Worm (Caenorhabditis elegans) whole organism, L1 larva: Measurements from ENCODE around the gene madf-4.
A peak's percentile ranks its signal among the peaks of the same experiment; 100 is the strongest.

ENCODE experiments used
- C04F5.9 ChIP-seq: sonication (generic microtip); optimal IDR thresholded peaks from 2 replicates; lab custom pipeline; 2016; ENCODE audit warnings: missing genetic modification characterization, missing compliant biosample characterization
- F16B12.6 ChIP-seq: fragments of 150-350 bp; optimal IDR thresholded peaks from 2 replicates; lab custom pipeline; 2014; ENCODE audit warnings: missing biosample characterization, missing genetic modification characterization
- ceh-63 ChIP-seq: fragments of 200-800 bp; sonication (Bioruptor generic); optimal IDR thresholded peaks from 2 replicates; lab custom pipeline; 2018; ENCODE audit warnings: mild to moderate bottlenecking, missing genetic modification characterization, missing compliant biosample characterization
- ceh-8 ChIP-seq: fragments of 200-800 bp; sonication (Bioruptor generic); optimal IDR thresholded peaks from 2 replicates; lab custom pipeline; 2018; ENCODE audit warnings: mild to moderate bottlenecking, missing genetic modification characterization, moderate library complexity, missing compliant biosample characterization
- ceh-82 ChIP-seq, 3 experiments: fragments of 150-350 bp in 1 of 3; sonication (generic microtip) in 2 of 3; optimal IDR thresholded peaks; 2 replicates each; lab custom pipeline; 2014 to 2017; ENCODE audit warnings: missing biosample characterization in 3 of 3, missing genetic modification characterization in 3 of 3
- ceh-88 ChIP-seq: fragments of 200-800 bp; sonication (Bioruptor generic); IDR thresholded peaks from 2 replicates; pipeline ENCODE4 v1.3.6; 2022; ENCODE audit warnings: missing genetic modification characterization, missing compliant biosample characterization
- dsc-1 ChIP-seq: sonication (generic microtip); optimal IDR thresholded peaks from 2 replicates; lab custom pipeline; 2016; ENCODE audit warnings: mild to moderate bottlenecking, missing genetic modification characterization, missing compliant biosample characterization
- efl-1 ChIP-seq, 4 experiments: fragments of 150-350 bp; optimal IDR thresholded peaks in 3 of 4; peaks in 1 of 4; 1 replicate in 1 of 4; 2 replicates in 3 of 4; lab custom pipeline; 2014; ENCODE audit warnings: missing biosample characterization in 2 of 4, missing genetic modification characterization in 2 of 4, missing genetic modification reagents in 2 of 4
- elt-2 ChIP-seq: sonication (generic microtip); optimal IDR thresholded peaks from 2 replicates; lab custom pipeline; 2016; ENCODE audit warnings: missing genetic modification characterization, mild to moderate bottlenecking, inconsistent platforms, missing compliant biosample characterization, missing genetic modification reagents
- elt-3 ChIP-seq, 6 experiments: fragments of 150-350 bp in 1 of 6; sonication (generic microtip); optimal IDR thresholded peaks; 2 replicates each; lab custom pipeline; 2017 to 2018; ENCODE audit warnings: missing biosample characterization in 6 of 6, missing genetic modification characterization in 6 of 6, inconsistent platforms in 1 of 6
- fkh-10 ChIP-seq: sonication (generic microtip); optimal IDR thresholded peaks from 2 replicates; lab custom pipeline; 2017; ENCODE audit warnings: missing biosample characterization, missing genetic modification reagents, missing genetic modification characterization
- fkh-4 ChIP-seq: sonication (generic microtip); optimal IDR thresholded peaks from 2 replicates; lab custom pipeline; 2016; ENCODE audit warnings: missing compliant biosample characterization, missing genetic modification characterization, borderline replicate concordance
- fkh-8 ChIP-seq: sonication (generic microtip); optimal IDR thresholded peaks from 2 replicates; lab custom pipeline; 2016; ENCODE audit warnings: mild to moderate bottlenecking, missing genetic modification characterization, missing compliant biosample characterization
- fos-1 ChIP-seq: fragments of 150-350 bp; optimal IDR thresholded peaks from 2 replicates; lab custom pipeline; 2014; ENCODE audit warnings: missing biosample characterization, missing genetic modification characterization
- grh-1 ChIP-seq: fragments of 200-800 bp; sonication (Bioruptor generic); IDR thresholded peaks from 2 replicates; pipeline ENCODE4 v1.3.6; 2022; ENCODE audit warnings: missing genetic modification reagents, missing genetic modification characterization, missing compliant biosample characterization
- hlh-17 ChIP-seq: fragments of 200-800 bp; sonication (Bioruptor generic); optimal IDR thresholded peaks from 2 replicates; lab custom pipeline; 2018; ENCODE audit warnings: missing genetic modification characterization, mild to moderate bottlenecking, missing compliant biosample characterization, moderate library complexity, borderline replicate concordance
- hlh-4 ChIP-seq: sonication (generic microtip); optimal IDR thresholded peaks from 2 replicates; lab custom pipeline; 2016; ENCODE audit warnings: mild to moderate bottlenecking, missing genetic modification characterization, missing compliant biosample characterization
- hpl-2 ChIP-seq: fragments of 150-350 bp; optimal IDR thresholded peaks from 2 replicates; lab custom pipeline; 2014; ENCODE audit warnings: missing biosample characterization, missing genetic modification reagents, missing genetic modification characterization
- irx-1 ChIP-seq: sonication (generic microtip); optimal IDR thresholded peaks from 2 replicates; lab custom pipeline; 2016; ENCODE audit warnings: missing genetic modification characterization, missing compliant biosample characterization
- jun-1 ChIP-seq: fragments of 150-350 bp; optimal IDR thresholded peaks from 2 replicates; lab custom pipeline; 2014; ENCODE audit warnings: missing biosample characterization, missing genetic modification reagents, missing genetic modification characterization
- lin-14 ChIP-seq: fragments of 200-800 bp; sonication (Bioruptor generic); optimal IDR thresholded peaks from 2 replicates; lab custom pipeline; 2018; ENCODE audit warnings: mild to moderate bottlenecking, missing genetic modification characterization, moderate library complexity, missing compliant biosample characterization
- lin-35 ChIP-seq, 2 experiments: fragments of 150-350 bp; optimal IDR thresholded peaks; 2 replicates each; lab custom pipeline; 2014; ENCODE audit warnings: missing biosample characterization in 2 of 2, missing genetic modification characterization in 2 of 2, missing genetic modification reagents in 2 of 2
- lin-39 ChIP-seq: fragments of 150-350 bp; optimal IDR thresholded peaks from 2 replicates; lab custom pipeline; 2014; ENCODE audit warnings: missing biosample characterization, missing genetic modification reagents, missing genetic modification characterization
- lsy-2 ChIP-seq, 2 experiments: fragments of 150-350 bp; optimal IDR thresholded peaks; 2 replicates each; lab custom pipeline; 2014; ENCODE audit warnings: missing biosample characterization in 2 of 2, missing genetic modification characterization in 2 of 2
- mab-9 ChIP-seq: fragments of 200-800 bp; sonication (Bioruptor generic); IDR thresholded peaks from 2 replicates; pipeline ENCODE4 v1.3.6; 2022; ENCODE audit warnings: missing genetic modification reagents, missing genetic modification characterization, missing compliant biosample characterization
- mef-2 ChIP-seq: fragments of 150-350 bp; optimal IDR thresholded peaks from 2 replicates; lab custom pipeline; 2014; ENCODE audit warnings: missing biosample characterization, missing genetic modification characterization
- nhr-12 ChIP-seq: sonication (generic microtip); optimal IDR thresholded peaks from 2 replicates; lab custom pipeline; 2017; ENCODE audit warnings: missing biosample characterization, missing genetic modification characterization
- nhr-20 ChIP-seq: sonication (generic microtip); optimal IDR thresholded peaks from 2 replicates; lab custom pipeline; 2016; ENCODE audit warnings: mild to moderate bottlenecking, missing genetic modification characterization, missing compliant biosample characterization
- nhr-237 ChIP-seq: fragments of 150-350 bp; optimal IDR thresholded peaks from 2 replicates; lab custom pipeline; 2014; ENCODE audit warnings: missing biosample characterization, missing genetic modification characterization
- nhr-28 ChIP-seq: fragments of 150-350 bp; optimal IDR thresholded peaks from 2 replicates; lab custom pipeline; 2014; ENCODE audit warnings: missing biosample characterization, missing genetic modification characterization
- nhr-47 ChIP-seq: sonication (generic microtip); optimal IDR thresholded peaks from 2 replicates; lab custom pipeline; 2016; ENCODE audit warnings: mild to moderate bottlenecking, missing genetic modification characterization, moderate library complexity, missing compliant biosample characterization
- nhr-71 ChIP-seq: sonication (generic microtip); optimal IDR thresholded peaks from 2 replicates; lab custom pipeline; 2016; ENCODE audit warnings: mild to moderate bottlenecking, missing genetic modification characterization, moderate library complexity, missing compliant biosample characterization
- nhr-77 ChIP-seq: fragments of 150-350 bp; optimal IDR thresholded peaks from 2 replicates; lab custom pipeline; 2014; ENCODE audit warnings: missing biosample characterization, missing genetic modification characterization
- nhr-85 ChIP-seq: sonication (generic microtip); peaks from one replicate; lab custom pipeline; 2016; ENCODE audit warnings: missing genetic modification characterization, inconsistent platforms, missing compliant biosample characterization
- pag-3 ChIP-seq: sonication (generic microtip); optimal IDR thresholded peaks from 2 replicates; lab custom pipeline; 2017; ENCODE audit warnings: missing genetic modification characterization, mild to moderate bottlenecking, missing compliant biosample characterization, antibody characterized with exemption, borderline replicate concordance; ENCODE audit not compliant: insufficient read depth
- pax-3 ChIP-seq: fragments of 200-800 bp; sonication (Bioruptor generic); optimal IDR thresholded peaks from 2 replicates; lab custom pipeline; 2018; ENCODE audit warnings: mild to moderate bottlenecking, missing genetic modification characterization, moderate library complexity, missing compliant biosample characterization
- rnt-1 ChIP-seq: sonication (generic microtip); optimal IDR thresholded peaks from 2 replicates; lab custom pipeline; 2016; ENCODE audit warnings: mild to moderate bottlenecking, missing genetic modification characterization, moderate library complexity, missing compliant biosample characterization
- snu-23 ChIP-seq: sonication (generic microtip); optimal IDR thresholded peaks from 2 replicates; lab custom pipeline; 2016; ENCODE audit warnings: missing genetic modification characterization, missing compliant biosample characterization
- sox-4 ChIP-seq: sonication (generic microtip); optimal IDR thresholded peaks from 2 replicates; lab custom pipeline; 2016; ENCODE audit warnings: missing genetic modification characterization, missing compliant biosample characterization
- tlp-1 ChIP-seq: fragments of 150-350 bp; optimal IDR thresholded peaks from 2 replicates; lab custom pipeline; 2014; ENCODE audit warnings: missing biosample characterization, missing genetic modification characterization
- unc-86 ChIP-seq: sonication (generic microtip); optimal IDR thresholded peaks from 2 replicates; lab custom pipeline; 2016; ENCODE audit warnings: missing genetic modification characterization, missing compliant biosample characterization
- unc-98 ChIP-seq: fragments of 200-800 bp; sonication (Bioruptor generic); IDR thresholded peaks from 2 replicates; pipeline ENCODE4 v1.3.6; 2022; ENCODE audit warnings: missing genetic modification characterization, missing compliant biosample characterization
- vab-15 ChIP-seq: sonication (generic microtip); optimal IDR thresholded peaks from 2 replicates; lab custom pipeline; 2017; ENCODE audit warnings: missing genotype, mild to moderate bottlenecking, missing genetic modification characterization, missing compliant biosample characterization
- xbp-1 ChIP-seq: sonication (generic microtip); optimal IDR thresholded peaks from 2 replicates; lab custom pipeline; 2016; ENCODE audit warnings: missing genetic modification characterization, missing compliant biosample characterization
- zip-4 ChIP-seq: fragments of 200-800 bp; sonication (Bioruptor generic); optimal IDR thresholded peaks from 2 replicates; lab custom pipeline; 2018; ENCODE audit warnings: mild to moderate bottlenecking, missing genetic modification characterization, moderate library complexity, missing compliant biosample characterization

madf-4 gene

DNA sequence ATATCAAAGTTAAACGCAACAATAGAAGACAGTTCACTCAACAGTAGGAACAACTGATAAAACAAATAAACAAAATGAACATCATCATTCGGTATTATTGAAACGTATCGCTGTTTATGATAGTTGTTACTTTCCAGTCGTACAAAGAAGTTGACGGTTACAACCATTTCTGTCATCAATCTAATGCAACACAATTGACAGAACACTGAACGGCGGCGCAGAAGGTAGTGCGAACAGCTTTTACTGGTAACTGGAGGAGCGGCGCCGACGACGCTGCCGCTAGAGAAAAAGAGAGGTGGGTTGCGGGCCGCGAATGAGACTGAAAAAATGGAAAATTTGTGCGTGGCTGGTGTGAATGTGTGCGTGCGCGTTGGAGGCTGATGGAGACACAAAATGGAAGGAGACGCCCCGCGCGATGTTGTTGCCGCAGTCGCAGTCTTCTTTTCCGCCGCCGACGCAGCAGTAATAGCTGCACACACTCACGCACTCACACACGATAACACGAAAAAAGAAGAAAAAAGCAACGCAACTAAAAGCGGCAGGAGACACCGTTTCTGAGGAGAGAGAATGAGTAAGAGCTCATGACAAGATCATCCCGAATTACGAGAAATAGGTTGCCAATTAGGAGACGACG lies 2.0 kb upstream of the madf-4 start:
- TF ChIP-seq sox-4 (tag; lab: Kevin White, UChicago) (no peak), lin-35 (GFP tag; optimal IDR thresholded peaks at IDR 0.05; lab: Kevin White, UChicago) (no peak), ceh-82 (tag; optimal IDR thresholded peaks at IDR 0.05; lab: Kevin White, UChicago) (no peak), mab-9 (GFP tag; lab: Robert Waterston, UW) (no peak), dsc-1 (tag; lab: Kevin White, UChicago) (peak; percentile 32), nhr-71 (tag; lab: Kevin White, UChicago) (no peak), lin-14 (peak; percentile 54), nhr-47 (tag; lab: Kevin White, UChicago) (peak; percentile 1), efl-1 (optimal IDR thresholded peaks at IDR 0.05; lab: Kevin White, UChicago) (no peak), efl-1 (GFP tag; optimal IDR thresholded peaks at IDR 0.05 in 1 of 2; lab: Kevin White, UChicago) (peak in 1 of 2 experiments; percentile 88), unc-86 (tag; lab: Kevin White, UChicago) (no peak), vab-15 (tag; lab: Kevin White, UChicago) (no peak), fkh-8 (peak; percentile 50)

DNA sequence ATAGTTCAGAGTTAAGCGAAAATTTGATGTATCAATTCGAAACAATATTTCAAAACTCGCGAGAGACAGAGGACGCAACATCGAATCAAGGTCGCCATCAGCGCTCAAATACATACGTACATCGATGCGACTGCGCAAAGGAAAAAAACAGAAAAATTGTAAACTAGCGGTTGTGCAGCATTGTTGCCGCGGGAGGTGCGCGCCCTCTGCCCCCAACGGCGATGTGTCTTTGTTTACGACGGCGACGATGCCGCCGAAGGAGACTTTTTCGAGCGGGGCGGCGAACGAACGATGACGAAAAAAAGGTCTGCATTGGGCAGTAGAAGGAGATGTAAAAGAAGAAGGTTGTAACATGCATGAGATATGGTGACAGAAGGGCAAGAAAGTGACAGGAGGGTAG lies 622 bp upstream of the madf-4 start:
- TF ChIP-seq xbp-1 (tag; lab: Kevin White, UChicago) (no peak), fos-1 (no peak), nhr-237 (tag; lab: Kevin White, UChicago) (no peak), lin-14 (peak; percentile 64), nhr-77 (tag; lab: Kevin White, UChicago) (no peak), hlh-17 (GFP tag; lab: Kevin White, UChicago) (no peak), irx-1 (no peak), pax-3 (tag; lab: Kevin White, UChicago) (no peak), ceh-88 (GFP tag; lab: Robert Waterston, UW) (no peak), nhr-85 (peak; percentile 81), nhr-20 (no peak), efl-1 (optimal IDR thresholded peaks at IDR 0.05; lab: Kevin White, UChicago) (no peak), efl-1 (GFP tag; optimal IDR thresholded peaks at IDR 0.05 in 1 of 2; lab: Kevin White, UChicago) (peak in 1 of 2 experiments; percentile 3)

- TF ChIP-seq elt-2 (tag; lab: Kevin White, UChicago) (no peak), nhr-71 (tag; lab: Kevin White, UChicago) (no peak)
These were observed 1.9 kb downstream of the madf-4 start, which contains the start of gene T07C12.10 for ce11 chrV:9960376-9960775. TSS of gene T07C12.10 (minus strand) at chrV:9960476.

DNA sequence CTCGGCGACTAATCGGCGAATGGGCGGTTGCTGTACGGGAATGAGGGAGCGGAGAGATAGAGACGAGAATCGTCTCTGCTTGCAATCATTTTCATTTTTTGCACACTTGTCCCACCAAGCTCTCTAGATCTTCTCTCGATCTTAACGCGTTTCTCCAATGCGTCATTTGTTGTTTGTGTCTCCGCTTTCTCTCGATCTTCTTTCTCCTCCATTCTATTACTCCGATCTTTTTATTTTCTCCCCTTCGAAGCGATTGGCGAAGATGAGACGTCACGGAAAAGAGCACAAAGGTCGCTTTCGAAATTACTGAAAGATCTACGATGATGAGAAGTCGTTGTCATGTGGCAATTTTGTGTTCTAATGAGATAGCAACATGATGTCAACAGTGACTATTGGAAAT lies 3.6 kb downstream of the madf-4 start:
- TF ChIP-seq grh-1 (GFP tag; lab: Robert Waterston, UW) (no peak), xbp-1 (tag; lab: Kevin White, UChicago) (peak; percentile 2), rnt-1 (tag; lab: Kevin White, UChicago) (peak; percentile 72), snu-23 (GFP tag; lab: Kevin White, UChicago) (peak; percentile 50), zip-4 (no peak), fkh-10 (no peak), hlh-17 (GFP tag; lab: Kevin White, UChicago) (no peak), elt-3 (tag; optimal IDR thresholded peaks at IDR 0.05; lab: Kevin White, UChicago) (no peak), ceh-63 (GFP tag; lab: Kevin White, UChicago) (no peak), C04F5.9 (tag; lab: Kevin White, UChicago) (no peak), hlh-4 (tag; lab: Kevin White, UChicago) (no peak), hpl-2 (GFP tag; lab: Kevin White, UChicago) (no peak), nhr-237 (tag; lab: Kevin White, UChicago) (no peak), nhr-12 (tag; lab: Kevin White, UChicago) (no peak), pag-3 (tag; lab: Kevin White, UChicago) (no peak), mef-2 (tag; lab: Kevin White, UChicago) (no peak), tlp-1 (tag; lab: Kevin White, UChicago) (no peak), lsy-2 (tag; optimal IDR thresholded peaks at IDR 0.05; lab: Kevin White, UChicago) (peak; percentile 24 to 48), lin-39 (tag; lab: Kevin White, UChicago) (no peak), ceh-8 (GFP tag; lab: Kevin White, UChicago) (no peak), nhr-28 (tag; lab: Kevin White, UChicago) (no peak), jun-1 (no peak), F16B12.6 (tag; lab: Kevin White, UChicago) (no peak), nhr-85 (no peak), unc-98 (no peak), fkh-4 (tag; lab: Kevin White, UChicago) (no peak)
